Fruit fly (Drosophila melanogaster) whole organism, pupa: ENCODE results near the gene CG43401.

ENCODE experiments used
- CG10348 ChIP-seq: fragments of 200-800 bp; sonication (Bioruptor generic); IDR thresholded peaks from 2 replicates; pipeline ENCODE4 v1.3.6; 2022; ENCODE audit warnings: missing biosample characterization, missing genetic modification characterization
- CG12605 ChIP-seq: fragments of 200-800 bp; sonication (Bioruptor generic); IDR thresholded peaks from 2 replicates; pipeline ENCODE4 v1.3.6; 2022; ENCODE audit warnings: missing biosample characterization, missing genetic modification characterization
- CG13204 ChIP-seq: fragments of 200-800 bp; sonication (Bioruptor generic); optimal IDR thresholded peaks from 2 replicates; lab custom pipeline; 2018; ENCODE audit warnings: missing biosample characterization, mild to moderate bottlenecking, missing genetic modification characterization, moderate library complexity
- CG14655 ChIP-seq: fragments of 200-800 bp; sonication (Bioruptor generic); optimal IDR thresholded peaks from 3 replicates; lab custom pipeline; 2017; ENCODE audit warnings: mild to moderate bottlenecking, missing biosample characterization, missing genetic modification reagents, missing genetic modification characterization
- CG15710 ChIP-seq: fragments of 200-800 bp; sonication (Bioruptor generic); optimal IDR thresholded peaks from 2 replicates; lab custom pipeline; 2018; ENCODE audit warnings: missing biosample characterization, mild to moderate bottlenecking, missing genetic modification characterization, moderate library complexity
- CG17806 ChIP-seq: fragments of 200-800 bp; sonication (Bioruptor generic); optimal IDR thresholded peaks from 2 replicates; lab custom pipeline; 2018; ENCODE audit warnings: missing biosample characterization, mild to moderate bottlenecking, missing genetic modification characterization, moderate library complexity
- CG32121 ChIP-seq: fragments of 200-800 bp; sonication (Bioruptor generic); IDR thresholded peaks from 2 replicates; pipeline ENCODE4 v1.3.6; 2022; ENCODE audit warnings: missing biosample characterization, missing genetic modification characterization
- CG34367 ChIP-seq: fragments of 200-800 bp; sonication (Bioruptor generic); optimal IDR thresholded peaks from 2 replicates; lab custom pipeline; 2018; ENCODE audit warnings: missing biosample characterization, mild to moderate bottlenecking, missing genetic modification characterization
- CG4496 ChIP-seq: fragments of 200-800 bp; sonication (Bioruptor generic); IDR thresholded peaks from 3 replicates; pipeline ENCODE4 v1.3.6; 2022; ENCODE audit warnings: missing biosample characterization, missing genetic modification characterization
- CG8159 ChIP-seq: fragments of 200-800 bp; sonication (Bioruptor generic); optimal IDR thresholded peaks from 3 replicates; lab custom pipeline; 2018; ENCODE audit warnings: missing biosample characterization, mild to moderate bottlenecking, missing genetic modification characterization, moderate library complexity
- CG8301 ChIP-seq: fragments of 200-800 bp; sonication (Bioruptor generic); optimal IDR thresholded peaks from 2 replicates; lab custom pipeline; 2018; ENCODE audit warnings: missing biosample characterization, mild to moderate bottlenecking, missing genetic modification characterization
- CG9948 ChIP-seq: fragments of 200-800 bp; sonication (Bioruptor generic); optimal IDR thresholded peaks from 2 replicates; lab custom pipeline; 2018; ENCODE audit warnings: missing biosample characterization, mild to moderate bottlenecking, missing genetic modification characterization, moderate library complexity
- D1 ChIP-seq: fragments of 200-800 bp; sonication (Bioruptor generic); optimal IDR thresholded peaks from 2 replicates; lab custom pipeline; 2018; ENCODE audit warnings: missing biosample characterization, mild to moderate bottlenecking, missing genetic modification characterization, moderate library complexity
- EcR ChIP-seq: fragments of 200-800 bp; sonication (Bioruptor generic); optimal IDR thresholded peaks from 3 replicates; lab custom pipeline; 2019; ENCODE audit warnings: missing biosample characterization, missing genetic modification characterization, mild to moderate bottlenecking, moderate library complexity, missing genetic modification reagents
- Ets98B ChIP-seq: fragments of 200-800 bp; sonication (Bioruptor generic); IDR thresholded peaks from 2 replicates; pipeline ENCODE4 v1.3.6; 2022; ENCODE audit warnings: missing biosample characterization, missing genetic modification characterization
- Pif1A ChIP-seq: fragments of 200-800 bp; sonication (Bioruptor generic); optimal IDR thresholded peaks from 3 replicates; lab custom pipeline; 2016; ENCODE audit warnings: missing biosample characterization, missing genetic modification characterization
- Pif1B ChIP-seq: fragments of 200-800 bp; sonication (Bioruptor generic); optimal IDR thresholded peaks from 3 replicates; lab custom pipeline; 2016; ENCODE audit warnings: missing biosample characterization, missing genetic modification characterization
- Snoo ChIP-seq: fragments of 200-800 bp; sonication (Bioruptor generic); optimal IDR thresholded peaks from 3 replicates; lab custom pipeline; 2017; ENCODE audit warnings: missing biosample characterization, mild to moderate bottlenecking, missing genetic modification characterization, inconsistent platforms
- fd96Ca ChIP-seq: fragments of 200-800 bp; sonication (Bioruptor generic); IDR thresholded peaks from 3 replicates; pipeline ENCODE4 v1.3.6; 2022; ENCODE audit warnings: missing biosample characterization, missing genetic modification characterization
- gl ChIP-seq: fragments of 200-800 bp; sonication (Bioruptor generic); optimal IDR thresholded peaks from 2 replicates; lab custom pipeline; 2018; ENCODE audit warnings: missing biosample characterization, mild to moderate bottlenecking, missing genetic modification characterization
- rn ChIP-seq: fragments of 200-800 bp; sonication (Bioruptor generic); IDR thresholded peaks from 2 replicates; pipeline ENCODE4 v1.3.6; 2022; ENCODE audit warnings: missing biosample characterization, missing genetic modification characterization

CG43401 gene

dm6 chr2L:1420287-1420686 lies 8.0 kb upstream of the CG43401 start, which contains the start of gene robo2:
Gene robo2 (minus strand): TSS chr2L:1420453.
- TF ChIP-seq CG8159 (no peak), CG13204 (GFP tag; lab: Kevin White, UChicago) (peak; percentile 69), CG10348 (GFP tag; lab: Robert Waterston, UW) (no peak), CG4496 (GFP tag; lab: Robert Waterston, UW) (peak; percentile 85), CG34367 (tag; lab: Kevin White, UChicago) (peak; percentile 7), CG8301 (no peak), Ets98B (GFP tag; lab: Robert Waterston, UW) (peak; percentile 74), Pif1B (GFP tag; lab: Kevin White, UChicago) (peak; percentile 54), Snoo (tag; lab: Kevin White, UChicago) (peak; percentile 40), rn (no peak), CG15710 (peak; percentile 35), fd96Ca (peak; percentile 65; the same call in 1 of the 3 replicates), CG9948 (tag; lab: Kevin White, UChicago) (no peak), EcR (GFP tag; lab: Kevin White, UChicago) (peak; percentile 22), CG12605 (GFP tag; lab: Robert Waterston, UW) (peak; percentile 83), D1 (tag; lab: Kevin White, UChicago) (no peak), CG14655 (GFP tag; lab: Kevin White, UChicago) (peak; percentile 22), Pif1A (GFP tag; lab: Kevin White, UChicago) (peak; percentile 72), CG17806 (tag; lab: Kevin White, UChicago) (peak; percentile 26), CG32121 (GFP tag; lab: Robert Waterston, UW) (peak; percentile 84), gl (peak; percentile 44)

dm6 chr2L:1421460-1422332 lies 6.6 kb upstream of the CG43401 start:
- no peak for TF ChIP-seq D1 (tag; lab: Kevin White, UChicago)
- no peak for TF ChIP-seq Pif1A (GFP tag; lab: Kevin White, UChicago)
- no peak for TF ChIP-seq CG32121 (GFP tag; lab: Robert Waterston, UW)
- no peak for TF ChIP-seq CG17806 (tag; lab: Kevin White, UChicago)
- no peak for TF ChIP-seq CG15710
- no peak for TF ChIP-seq Pif1B (GFP tag; lab: Kevin White, UChicago)
- no peak for TF ChIP-seq CG9948 (tag; lab: Kevin White, UChicago)
- TF ChIP-seq Ets98B (GFP tag; lab: Robert Waterston, UW) = no peak
- TF ChIP-seq CG4496 (GFP tag; lab: Robert Waterston, UW) = no peak
- no peak for TF ChIP-seq CG12605 (GFP tag; lab: Robert Waterston, UW)
- TF ChIP-seq, all 21 proteins: peak for 0

dm6 chr2L:1422725-1423124 lies 5.5 kb upstream of the CG43401 start:
- peak; percentile 33; the same call in 1 of the 2 replicates for TF ChIP-seq Ets98B (GFP tag; lab: Robert Waterston, UW)
- TF ChIP-seq CG12605 (GFP tag; lab: Robert Waterston, UW) = 0 out of 2 replicates have a peak, but pooled peaks have one; percentile 13
- TF ChIP-seq CG9948 (tag; lab: Kevin White, UChicago) = peak; percentile 56
- TF ChIP-seq CG4496 (GFP tag; lab: Robert Waterston, UW) = peak; percentile 67; the same call in 2 of the 3 replicates
- no peak for TF ChIP-seq CG32121 (GFP tag; lab: Robert Waterston, UW)
- TF ChIP-seq Pif1B (GFP tag; lab: Kevin White, UChicago) = peak; percentile 28
- TF ChIP-seq Pif1A (GFP tag; lab: Kevin White, UChicago) = peak; percentile 60
- TF ChIP-seq fd96Ca = peak; percentile 45; the same call in 1 of the 3 replicates
- peak; percentile 60 for TF ChIP-seq CG8301
- peak; percentile 28 for TF ChIP-seq CG15710
- TF ChIP-seq gl = no peak
- TF ChIP-seq rn = no peak
- no peak for TF ChIP-seq CG10348 (GFP tag; lab: Robert Waterston, UW)
- TF ChIP-seq CG8159 = peak; percentile 59
- peak; percentile 47 for TF ChIP-seq CG34367 (tag; lab: Kevin White, UChicago)
- TF ChIP-seq Snoo (tag; lab: Kevin White, UChicago) = peak; percentile 27
- peak; percentile 68 for TF ChIP-seq CG14655 (GFP tag; lab: Kevin White, UChicago)
- TF ChIP-seq CG17806 (tag; lab: Kevin White, UChicago) = peak; percentile 66

dm6 chr2L:1423832-1424382 lies 4.4 kb upstream of the CG43401 start:
- TF ChIP-seq D1 (tag; lab: Kevin White, UChicago) (no peak), Ets98B (GFP tag; lab: Robert Waterston, UW) (no peak), CG34367 (tag; lab: Kevin White, UChicago) (no peak), CG14655 (GFP tag; lab: Kevin White, UChicago) (no peak), EcR (GFP tag; lab: Kevin White, UChicago) (no peak), CG8159 (no peak), gl (no peak), CG10348 (GFP tag; lab: Robert Waterston, UW) (no peak)

- TF ChIP-seq CG9948 (tag; lab: Kevin White, UChicago) (peak; percentile 94), CG14655 (GFP tag; lab: Kevin White, UChicago) (peak; percentile 93), Snoo (tag; lab: Kevin White, UChicago) (peak; percentile 71), rn (peak; percentile 53), D1 (tag; lab: Kevin White, UChicago) (peak; percentile 83), EcR (GFP tag; lab: Kevin White, UChicago) (peak; percentile 29), Pif1A (GFP tag; lab: Kevin White, UChicago) (peak; percentile 89), CG10348 (GFP tag; lab: Robert Waterston, UW) (no peak), CG4496 (GFP tag; lab: Robert Waterston, UW) (peak; percentile 90), CG15710 (peak; percentile 93), CG8159 (peak; percentile 92), CG34367 (tag; lab: Kevin White, UChicago) (peak; percentile 95), Pif1B (GFP tag; lab: Kevin White, UChicago) (peak; percentile 93), Ets98B (GFP tag; lab: Robert Waterston, UW) (peak; percentile 84), CG13204 (GFP tag; lab: Kevin White, UChicago) (peak; percentile 91), gl (peak; percentile 89), fd96Ca (peak; percentile 92), CG32121 (GFP tag; lab: Robert Waterston, UW) (peak; percentile 53; the same call in 1 of the 2 replicates), CG8301 (peak; percentile 86), CG12605 (GFP tag; lab: Robert Waterston, UW) (peak; percentile 82), CG17806 (tag; lab: Kevin White, UChicago) (peak; percentile 95)
These were observed 3.5 kb upstream of the CG43401 start for dm6 chr2L:1424812-1425211.
